Worm (Caenorhabditis elegans) whole organism, early embryonic: ENCODE data around the gene col-13.

Experiments used
- B0310.2 ChIP-seq: sonication (generic microtip); optimal IDR thresholded peaks from 2 replicates; lab custom pipeline; 2016; ENCODE audit warnings: mild to moderate bottlenecking, missing genetic modification characterization, missing compliant biosample characterization
- F13C5.2 ChIP-seq: sonication (generic microtip); optimal IDR thresholded peaks from 2 replicates; lab custom pipeline; 2017; ENCODE audit warnings: mild to moderate bottlenecking, missing genetic modification characterization, inconsistent platforms, missing compliant biosample characterization
- ama-1 ChIP-seq: fragments of 150-350 bp; optimal IDR thresholded peaks from 2 replicates; lab custom pipeline; 2014
- ceh-36 ChIP-seq: sonication (generic microtip); optimal IDR thresholded peaks from 2 replicates; lab custom pipeline; 2016; ENCODE audit warnings: missing genetic modification characterization, inconsistent platforms, missing compliant biosample characterization
- flt-1 ChIP-seq: fragments of 200-800 bp; sonication (Bioruptor generic); IDR thresholded peaks from 2 replicates; pipeline ENCODE4 v1.3.6; 2022; ENCODE audit warnings: missing genetic modification characterization, missing compliant biosample characterization
- hmbx-1 ChIP-seq: sonication (generic microtip); optimal IDR thresholded peaks from 2 replicates; lab custom pipeline; 2016; ENCODE audit warnings: mild to moderate bottlenecking, missing genetic modification characterization, missing compliant biosample characterization
- sea-1 ChIP-seq: fragments of 200-800 bp; sonication (Bioruptor generic); conservative IDR thresholded peaks from 2 replicates; pipeline ENCODE4 v1.3.6; 2022; ENCODE audit warnings: missing genetic modification characterization, missing compliant biosample characterization
- tbx-11 ChIP-seq: fragments of 200-800 bp; sonication (Bioruptor generic); IDR thresholded peaks from 2 replicates; pipeline ENCODE4 v1.3.6; 2022; ENCODE audit warnings: missing genetic modification characterization, missing compliant biosample characterization
- tra-4 ChIP-seq: sonication (generic microtip); optimal IDR thresholded peaks from 2 replicates; lab custom pipeline; 2017; ENCODE audit warnings: missing genetic modification characterization, missing compliant biosample characterization

DNA sequence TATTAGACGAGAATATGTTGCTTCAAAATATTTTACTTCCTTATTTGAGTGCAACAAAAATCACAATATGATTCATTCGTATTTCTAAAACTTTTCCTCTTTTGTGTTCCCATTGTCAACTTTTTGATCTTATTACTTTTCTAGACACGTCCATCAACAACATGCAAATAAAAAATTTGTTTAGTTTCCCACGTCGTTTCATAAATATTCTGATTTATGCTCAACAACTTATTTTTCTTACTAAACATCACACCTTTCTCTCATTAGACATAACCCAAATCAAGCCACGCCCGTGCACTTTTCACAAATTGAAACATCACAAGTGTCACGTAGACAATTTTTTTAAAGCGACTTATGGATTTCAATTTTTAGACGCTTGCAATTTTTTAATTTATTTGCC is 48.1 kb upstream of the col-13 start:
- no peak for TF ChIP-seq flt-1 (GFP tag; lab: Robert Waterston, UW)
- no peak for TF ChIP-seq ama-1 (lab: Kevin White, UChicago)
- TF ChIP-seq hmbx-1 (tag; lab: Kevin White, UChicago): no peak
- TF ChIP-seq tbx-11 (GFP tag; lab: Robert Waterston, UW): no peak
- TF ChIP-seq ceh-36 (tag; lab: Kevin White, UChicago): no peak
- TF ChIP-seq sea-1: no peak
- TF ChIP-seq F13C5.2 (tag; lab: Kevin White, UChicago): no peak
- no peak for TF ChIP-seq tra-4 (tag; lab: Kevin White, UChicago)
- no peak for TF ChIP-seq B0310.2 (tag; lab: Kevin White, UChicago)
